Fruit fly (Drosophila melanogaster): Measurements from ENCODE around the gene LeuRS-m.

DNA sequence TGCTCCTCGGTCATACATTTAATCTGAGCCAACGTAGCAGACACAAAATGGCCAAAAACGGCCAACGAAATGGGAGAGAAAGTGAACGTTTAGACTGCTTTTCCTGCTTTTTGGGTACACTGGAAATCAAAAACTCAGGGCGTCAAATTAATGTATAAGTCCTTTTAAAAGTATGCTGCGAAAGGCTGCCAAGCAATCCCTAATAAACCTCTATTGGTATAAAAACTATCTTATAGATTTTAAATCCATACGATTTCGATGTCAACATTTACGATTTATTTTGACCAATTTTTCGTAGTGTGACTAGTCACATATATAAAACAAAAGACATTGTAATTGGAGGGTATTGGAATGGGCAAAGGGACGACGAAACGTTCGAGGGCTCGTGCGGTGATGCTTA, 19.1 kb downstream of the LeuRS-m start:
- TF ChIP-seq h (optimal IDR thresholded peaks at IDR 0.05) (no peak), ttk (optimal IDR thresholded peaks at IDR 0.05) (no peak)
